Worm (Caenorhabditis elegans): ENCODE measurements around the gene Y45F10D.2.
A peak's percentile ranks its signal among the peaks of the same experiment; 100 is the strongest.

Y45F10D.2 gene

ce11 chrIV:13725201-13725600 lies 49.3 kb downstream of the Y45F10D.2 start (continued):
- TF ChIP-seq jun-1 (tag; optimal IDR thresholded peaks at IDR 0.05) (no peak), lin-39 (tag; optimal IDR thresholded peaks at IDR 0.05) (no peak), tag-97 (GFP tag; IDR thresholded peaks at IDR 0.05) (no peak), nhr-237 (tag; optimal IDR thresholded peaks at IDR 0.05) (no peak), snpc-4 (tag; optimal IDR thresholded peaks at IDR 0.05) (no peak), R02D3.7 (tag; optimal IDR thresholded peaks at IDR 0.05) (no peak), dve-1 (tag; optimal IDR thresholded peaks at IDR 0.05; ENCODE audit: insufficient read depth) (peak; percentile 94), fkh-10 (GFP tag; optimal IDR thresholded peaks at IDR 0.05) (no peak)

Measured in whole organism, L4 larva.